Fruit fly (Drosophila melanogaster) whole organism: ENCODE measurements around the gene CG17027.

ENCODE experiments used
- CG8478 ChIP-seq: fragments of >200 bp; optimal IDR thresholded peaks from 2 replicates; lab custom pipeline; 2018; ENCODE audit warnings: inconsistent platforms
- Dll ChIP-seq: fragments of >200 bp; optimal IDR thresholded peaks from 2 replicates; lab custom pipeline; 2017
- EcR ChIP-seq, 2 experiments: fragments of >200 bp; optimal IDR thresholded peaks; 2 replicates each; lab custom pipeline; 2017; ENCODE audit warnings: missing biosample characterization in 2 of 2, missing genetic modification characterization in 2 of 2, missing genetic modification reagents in 2 of 2
- pan ChIP-seq: fragments of >200 bp; optimal IDR thresholded peaks from 2 replicates; lab custom pipeline; 2017
- psq ChIP-seq: fragments of >200 bp; optimal IDR thresholded peaks from 2 replicates; lab custom pipeline; 2017
- usp ChIP-seq: fragments of >200 bp; optimal IDR thresholded peaks from 2 replicates; lab custom pipeline; 2017; ENCODE audit warnings: missing biosample characterization, missing genetic modification characterization, mixed read lengths

CG17027 gene

dm6 chr3L:15979912-15980311 lies at the start of gene CG17027:
CG17027 (plus strand) TSS chr3L:15980100.
- TF ChIP-seq psq (lab: Kevin White, UChicago), result no peak
- TF ChIP-seq EcR (GFP tag; optimal IDR thresholded peaks at IDR 0.05; lab: Kevin White, UChicago), result no peak
- no peak for TF ChIP-seq pan (lab: Kevin White, UChicago)
- TF ChIP-seq CG8478 (lab: Kevin White, UChicago), result no peak
- TF ChIP-seq usp (GFP tag; lab: Kevin White, UChicago), result no peak
- no peak for TF ChIP-seq Dll

DNA sequence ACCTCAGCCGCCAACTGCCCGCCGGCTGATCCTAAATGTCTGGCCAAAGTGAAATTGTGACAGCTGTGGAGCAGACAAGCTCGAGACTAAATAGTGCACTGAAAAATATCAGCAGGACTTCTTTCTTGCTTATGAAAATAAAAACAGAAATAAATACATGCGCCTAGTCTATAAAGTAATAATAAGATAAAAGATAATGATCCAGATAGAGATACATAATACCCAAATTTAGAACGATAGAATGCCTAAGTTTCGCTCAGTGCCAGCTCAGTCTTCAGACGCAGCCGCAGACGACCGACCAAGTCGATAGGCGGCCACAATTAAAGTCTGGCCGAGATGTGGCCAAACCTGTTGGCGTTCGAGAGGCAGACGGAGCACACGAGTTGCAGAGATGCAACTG lies 39.1 kb upstream of the CG17027 start:
- TF ChIP-seq psq (lab: Kevin White, UChicago) (no peak), CG8478 (lab: Kevin White, UChicago) (no peak), Dll (no peak), pan (lab: Kevin White, UChicago) (no peak), EcR (GFP tag; optimal IDR thresholded peaks at IDR 0.05; lab: Kevin White, UChicago) (no peak), usp (GFP tag; lab: Kevin White, UChicago) (no peak)

DNA sequence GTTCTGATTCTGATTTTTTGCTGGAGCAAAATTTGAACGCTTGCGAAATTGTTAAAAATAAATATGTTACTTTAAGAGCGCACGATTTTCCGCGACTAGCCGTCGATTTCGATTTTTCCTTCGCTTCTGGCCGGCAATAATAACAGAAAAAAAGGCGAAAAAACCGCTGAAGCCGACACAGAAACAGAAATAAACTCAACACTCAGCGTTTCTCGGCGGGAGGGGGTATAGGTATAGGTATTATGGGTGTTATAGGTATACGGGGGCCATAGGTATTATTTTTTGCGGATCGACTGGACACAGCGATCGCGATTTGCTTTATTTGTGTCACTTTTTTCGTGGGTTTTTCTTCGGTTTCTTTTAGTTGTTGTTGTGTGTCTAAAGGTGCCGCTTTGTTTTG lies 27.6 kb upstream of the CG17027 start:
- TF ChIP-seq psq (lab: Kevin White, UChicago) (no peak), CG8478 (lab: Kevin White, UChicago) (no peak), usp (GFP tag; lab: Kevin White, UChicago) (no peak), EcR (GFP tag; optimal IDR thresholded peaks at IDR 0.05; lab: Kevin White, UChicago) (no peak), Dll (no peak), pan (lab: Kevin White, UChicago) (no peak)

DNA sequence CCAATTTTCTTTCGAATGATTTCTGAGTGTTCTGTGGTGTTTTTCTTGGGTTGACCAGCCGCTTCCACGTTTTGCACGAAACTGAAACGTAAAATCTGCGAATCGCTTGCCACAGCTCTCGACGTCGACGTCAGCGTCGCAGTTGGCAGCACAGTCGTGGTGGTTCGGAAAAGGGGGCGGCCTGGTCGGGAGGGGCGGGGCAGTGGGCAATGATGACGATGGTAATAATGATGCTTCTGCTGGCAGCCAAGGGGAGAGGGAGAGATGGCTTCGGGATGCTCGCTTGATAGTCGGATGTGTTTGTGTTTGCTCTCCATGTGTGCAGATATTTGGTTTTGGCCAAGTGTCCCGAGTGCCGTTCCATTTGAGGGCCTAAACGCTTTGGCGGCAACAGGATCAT lies 27.0 kb upstream of the CG17027 start:
- TF ChIP-seq usp (GFP tag; lab: Kevin White, UChicago), result no peak
- no peak for TF ChIP-seq EcR (GFP tag; optimal IDR thresholded peaks at IDR 0.05; lab: Kevin White, UChicago)
- no peak for TF ChIP-seq CG8478 (lab: Kevin White, UChicago)
- no peak for TF ChIP-seq Dll
- no peak for TF ChIP-seq psq (lab: Kevin White, UChicago)
- TF ChIP-seq pan (lab: Kevin White, UChicago), result no peak

dm6 chr3L:15953892-15954291 lies 26.0 kb upstream of the CG17027 start:
- TF ChIP-seq pan (lab: Kevin White, UChicago) (no peak), Dll (no peak), psq (lab: Kevin White, UChicago) (no peak), CG8478 (lab: Kevin White, UChicago) (no peak), EcR (GFP tag; optimal IDR thresholded peaks at IDR 0.05; lab: Kevin White, UChicago) (no peak), usp (GFP tag; lab: Kevin White, UChicago) (no peak)

DNA sequence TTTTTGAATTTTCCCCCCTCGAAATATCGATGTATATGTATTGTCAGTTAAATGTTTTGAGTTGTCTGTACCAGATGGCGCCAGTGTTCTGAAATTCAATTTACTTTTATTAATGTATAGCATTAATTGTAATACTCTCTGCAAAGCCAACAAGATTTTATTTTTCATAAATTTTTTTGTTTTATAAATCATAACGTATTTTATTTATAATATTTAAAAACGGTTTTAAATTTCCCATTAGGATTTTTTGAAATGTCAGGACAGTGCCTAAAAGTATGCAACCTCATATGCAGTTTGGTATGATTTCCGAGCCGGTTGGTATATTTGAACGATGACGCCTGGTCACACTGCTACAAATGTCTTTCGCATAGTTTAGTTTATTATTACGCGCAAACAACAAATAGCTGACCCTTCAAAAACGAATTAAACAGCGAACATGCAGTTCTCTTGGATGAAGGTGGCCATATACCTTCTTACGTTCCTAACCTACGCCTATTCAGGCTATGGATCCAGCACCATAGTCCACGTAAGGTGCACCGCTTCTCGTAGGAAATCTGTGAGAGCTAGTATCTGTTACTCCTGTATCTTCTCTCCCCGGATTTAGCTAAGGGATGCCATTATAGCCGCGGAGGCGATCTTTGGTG lies 25.0 kb upstream of the CG17027 start, which contains the start of the genes Pka-C3 and GXIVsPLA2:
Gene Pka-C3 (minus strand): TSS at position 14 of the 644 bp plus-strand sequence.
Gene GXIVsPLA2 (plus strand): TSS at position 313 of the 644 bp plus-strand sequence.
- TF ChIP-seq usp (GFP tag; lab: Kevin White, UChicago), result no peak

DNA sequence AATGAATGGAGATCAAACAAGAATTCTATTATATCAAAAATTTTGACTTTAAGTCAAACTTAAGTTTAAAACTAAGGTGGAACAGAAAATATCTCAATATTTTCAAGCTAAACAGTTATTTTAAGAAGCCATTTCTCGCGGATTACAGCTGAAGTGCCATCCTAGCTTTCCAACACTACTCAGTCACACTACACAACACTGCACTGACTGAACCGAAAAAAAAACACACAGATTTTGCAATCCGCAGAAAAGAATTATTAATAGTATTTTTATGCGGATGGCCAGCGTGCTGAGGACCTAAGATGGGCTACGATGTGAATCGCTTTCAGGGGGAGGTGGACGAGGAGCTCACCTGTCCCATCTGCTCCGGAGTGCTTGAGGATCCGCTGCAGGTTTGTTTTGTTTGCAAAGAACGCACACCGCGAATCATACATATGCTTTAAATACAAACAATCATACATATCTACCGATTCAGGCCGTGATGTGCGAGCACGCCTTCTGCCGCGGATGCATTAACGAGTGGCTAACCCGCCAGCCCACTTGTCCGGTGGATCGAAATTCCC lies 23.4 kb upstream of the CG17027 start, which contains the start of gene elgi:
Gene elgi (plus strand): TSS at position 103 of the 563 bp plus-strand sequence.
- TF ChIP-seq EcR (GFP tag; optimal IDR thresholded peaks at IDR 0.05; lab: Kevin White, UChicago), result no peak
- TF ChIP-seq CG8478 (lab: Kevin White, UChicago), result no peak
- TF ChIP-seq psq (lab: Kevin White, UChicago), result no peak
- TF ChIP-seq usp (GFP tag; lab: Kevin White, UChicago), result no peak
- no peak for TF ChIP-seq Dll
- no peak for TF ChIP-seq pan (lab: Kevin White, UChicago)

DNA sequence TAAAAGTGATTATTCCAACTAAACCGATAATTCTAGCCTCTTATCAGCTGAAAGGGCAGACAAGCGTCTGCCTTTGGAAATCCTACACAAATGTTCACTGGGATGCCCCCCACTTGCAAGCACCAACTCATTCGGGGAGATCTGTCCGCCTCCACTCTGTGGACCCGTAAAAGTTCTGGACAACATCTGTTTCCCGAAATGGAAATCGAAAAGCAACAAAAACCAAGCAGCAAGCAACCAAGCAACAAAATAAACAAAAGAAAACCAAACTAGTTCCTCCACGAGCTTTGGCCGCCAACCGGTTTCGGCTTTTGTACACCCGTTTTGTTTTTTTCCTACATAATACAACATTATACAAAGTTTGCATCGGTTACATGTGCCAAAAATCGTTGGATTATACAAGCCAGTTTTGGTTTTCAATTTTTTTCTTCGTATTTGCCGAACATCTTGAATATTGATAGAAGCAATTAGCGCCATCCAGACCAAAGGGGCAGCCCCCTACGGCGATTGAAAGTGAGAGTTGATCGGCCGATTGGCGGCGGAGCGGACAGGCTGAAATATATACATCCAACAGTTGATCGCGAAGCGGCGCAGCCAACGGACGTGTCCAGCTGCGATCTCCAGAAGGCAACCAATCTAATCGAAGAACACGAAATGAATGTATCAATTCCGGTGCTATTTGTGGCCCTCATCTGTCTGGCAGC lies 21.1 kb upstream of the CG17027 start, which contains the start of gene CG17032:
Gene CG17032 (plus strand): TSS at position 232 of the 704 bp plus-strand sequence.
- TF ChIP-seq usp (GFP tag; lab: Kevin White, UChicago) (no peak), pan (lab: Kevin White, UChicago) (no peak), Dll (no peak), psq (lab: Kevin White, UChicago) (no peak), CG8478 (lab: Kevin White, UChicago) (no peak), EcR (GFP tag; optimal IDR thresholded peaks at IDR 0.05; lab: Kevin White, UChicago) (no peak)

- TF ChIP-seq EcR (GFP tag; optimal IDR thresholded peaks at IDR 0.05; lab: Kevin White, UChicago), result no peak
- no peak for TF ChIP-seq CG8478 (lab: Kevin White, UChicago)
- no peak for TF ChIP-seq pan (lab: Kevin White, UChicago)
- no peak for TF ChIP-seq usp (GFP tag; lab: Kevin White, UChicago)
- TF ChIP-seq psq (lab: Kevin White, UChicago), result no peak
These were observed 12.1 kb upstream of the CG17027 start, which contains the start of the genes Brr2 and CG10516 for dm6 chr3L:15967588-15968500. Brr2 (minus strand) TSS chr3L:15967872. CG10516 (plus strand) TSS chr3L:15968204.

DNA sequence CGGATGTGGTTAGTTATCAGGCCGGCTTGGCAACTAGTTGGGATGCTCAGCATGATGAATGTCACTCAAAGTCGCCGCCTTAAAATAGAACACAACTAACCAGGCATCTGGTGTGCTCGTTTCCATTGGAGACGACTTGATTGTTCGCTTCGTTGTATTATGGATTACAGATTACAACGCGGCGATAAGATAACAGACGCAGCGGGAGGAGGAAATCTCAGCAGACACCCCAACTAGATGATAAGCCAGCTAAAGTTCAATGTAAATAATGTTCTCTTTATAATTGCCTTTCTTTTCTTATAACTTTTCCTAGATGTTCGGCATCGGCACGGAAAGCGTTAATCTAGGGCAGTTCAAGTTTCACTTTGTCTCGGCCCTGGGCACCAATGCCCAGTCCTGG lies 11.2 kb upstream of the CG17027 start:
- TF ChIP-seq pan (lab: Kevin White, UChicago) (no peak), EcR (GFP tag; optimal IDR thresholded peaks at IDR 0.05; lab: Kevin White, UChicago) (no peak), psq (lab: Kevin White, UChicago) (no peak), Dll (no peak), CG8478 (lab: Kevin White, UChicago) (no peak), usp (GFP tag; lab: Kevin White, UChicago) (no peak)
